Worm (Caenorhabditis elegans): ENCODE results near the gene Y53F4B.5.

- TF ChIP-seq him-1 (tag; optimal IDR thresholded peaks at IDR 0.05) = no peak
- no peak for TF ChIP-seq W03F9.2 (tag; optimal IDR thresholded peaks at IDR 0.05)
- no peak for TF ChIP-seq dao-5 (tag; optimal IDR thresholded peaks at IDR 0.05)
Observed at ce11 chrII:14967084-14967483, 16.7 kb downstream of the Y53F4B.5 start.
